Fruit fly (Drosophila melanogaster) whole organism, embryonic: ENCODE data around the gene CG14882.

Source experiments
- Abd-B ChIP-seq: fragments of 200-800 bp; sonication (Bioruptor generic); optimal IDR thresholded peaks from 2 replicates; lab custom pipeline; 2018; ENCODE audit warnings: missing biosample characterization, mild to moderate bottlenecking, missing genetic modification characterization, moderate library complexity
- B-H1 ChIP-seq: fragments of 200-800 bp; sonication (Bioruptor generic); IDR thresholded peaks from 3 replicates; pipeline ENCODE4 v1.3.6; 2022; ENCODE audit warnings: missing biosample characterization, missing genetic modification characterization
- Bteb2 ChIP-seq: fragments of 200-800 bp; sonication (Bioruptor generic); optimal IDR thresholded peaks from 2 replicates; lab custom pipeline; 2016; ENCODE audit warnings: missing biosample characterization, missing genetic modification characterization
- CG10654 ChIP-seq: fragments of 200-800 bp; sonication (Bioruptor generic); optimal IDR thresholded peaks from 2 replicates; lab custom pipeline; 2016; ENCODE audit warnings: missing biosample characterization, missing genetic modification characterization
- CG11398 ChIP-seq: fragments of 200-800 bp; sonication (Bioruptor generic); optimal IDR thresholded peaks from 2 replicates; lab custom pipeline; 2016; ENCODE audit warnings: missing biosample characterization, missing genetic modification characterization
- CG11456 ChIP-seq: fragments of 200-800 bp; sonication (Bioruptor generic); IDR thresholded peaks from 3 replicates; pipeline ENCODE4 v1.3.6; 2022; ENCODE audit warnings: missing biosample characterization, missing genetic modification characterization
- CG11504 ChIP-seq: fragments of 200-800 bp; sonication (Bioruptor generic); optimal IDR thresholded peaks from 3 replicates; lab custom pipeline; 2019; ENCODE audit warnings: missing biosample characterization, mild to moderate bottlenecking, missing genetic modification characterization, moderate library complexity
- CG11696 ChIP-seq: fragments of 200-800 bp; sonication (Bioruptor generic); IDR thresholded peaks from 2 replicates; pipeline ENCODE4 v1.3.6; 2022; ENCODE audit warnings: missing biosample characterization, missing genetic modification characterization
- CG12155 ChIP-seq: fragments of 200-800 bp; sonication (Bioruptor generic); optimal IDR thresholded peaks from 3 replicates; lab custom pipeline; 2016; ENCODE audit warnings: missing biosample characterization, missing genetic modification characterization
- CG1647 ChIP-seq: fragments of 200-800 bp; sonication (Bioruptor generic); optimal IDR thresholded peaks from 3 replicates; lab custom pipeline; 2016; ENCODE audit warnings: missing biosample characterization, missing genetic modification characterization
- CG17361 ChIP-seq: fragments of 200-800 bp; sonication (Bioruptor generic); IDR thresholded peaks from 3 replicates; pipeline ENCODE4 v1.3.6; 2022; ENCODE audit warnings: missing biosample characterization, missing genetic modification characterization
- CG2129 ChIP-seq: fragments of 200-800 bp; sonication (Bioruptor generic); IDR thresholded peaks from 2 replicates; pipeline ENCODE4 v1.3.6; 2022; ENCODE audit warnings: missing biosample characterization, missing genetic modification characterization; ENCODE audit not compliant: partially characterized antibody
- CG30431 ChIP-seq: fragments of 200-800 bp; sonication (Bioruptor generic); optimal IDR thresholded peaks from 2 replicates; lab custom pipeline; 2017; ENCODE audit warnings: missing biosample characterization, missing genetic modification characterization
- CG4820 ChIP-seq: fragments of 200-800 bp; sonication (Bioruptor generic); optimal IDR thresholded peaks from 3 replicates; lab custom pipeline; 2016; ENCODE audit warnings: missing biosample characterization, missing genetic modification characterization
- CG6175 ChIP-seq: fragments of 200-800 bp; sonication (Bioruptor generic); IDR thresholded peaks from 3 replicates; pipeline ENCODE4 v1.3.6; 2022; ENCODE audit warnings: missing biosample characterization, missing genetic modification characterization
- CG7271 ChIP-seq: fragments of 200-800 bp; sonication (Bioruptor generic); optimal IDR thresholded peaks from 2 replicates; lab custom pipeline; 2018; ENCODE audit warnings: missing biosample characterization, mild to moderate bottlenecking, missing genetic modification characterization, moderate library complexity
- CG7372 ChIP-seq: fragments of 200-800 bp; sonication (Bioruptor generic); IDR thresholded peaks from 2 replicates; pipeline ENCODE4 v1.3.6; 2022; ENCODE audit warnings: missing biosample characterization, missing genetic modification characterization
- CG7963 ChIP-seq: fragments of 200-800 bp; sonication (Bioruptor generic); IDR thresholded peaks from 3 replicates; pipeline ENCODE4 v1.3.6; 2022; ENCODE audit warnings: missing biosample characterization, missing genetic modification characterization; ENCODE audit not compliant: partially characterized antibody
- CG8924 ChIP-seq: fragments of 200-800 bp; optimal IDR thresholded peaks from 3 replicates; lab custom pipeline; 2019; ENCODE audit warnings: missing biosample characterization, mild to moderate bottlenecking, missing genetic modification characterization, moderate library complexity
- Dip2 ChIP-seq: fragments of 200-800 bp; sonication (Bioruptor generic); IDR thresholded peaks from 2 replicates; pipeline ENCODE4 v1.3.6; 2022; ENCODE audit warnings: missing biosample characterization, missing genetic modification characterization
- Doc3 ChIP-seq: fragments of 200-800 bp; sonication (Bioruptor generic); IDR thresholded peaks from 3 replicates; pipeline ENCODE4 v1.3.6; 2022; ENCODE audit warnings: missing biosample characterization, missing genetic modification characterization; ENCODE audit not compliant: partially characterized antibody
- Drgx ChIP-seq: fragments of 200-800 bp; sonication (Bioruptor generic); IDR thresholded peaks from 2 replicates; pipeline ENCODE4 v1.3.6; 2022; ENCODE audit warnings: missing biosample characterization, missing genetic modification characterization
- H2.0 ChIP-seq: fragments of 200-800 bp; sonication (Bioruptor generic); IDR thresholded peaks from 2 replicates; pipeline ENCODE4 v1.3.6; 2022; ENCODE audit warnings: missing biosample characterization, missing genetic modification characterization
- Hsf ChIP-seq: fragments of 200-800 bp; sonication (Bioruptor generic); optimal IDR thresholded peaks from 3 replicates; lab custom pipeline; 2016; ENCODE audit warnings: missing biosample characterization, missing genetic modification characterization
- Mes4 ChIP-seq: fragments of 200-800 bp; sonication (Bioruptor generic); optimal IDR thresholded peaks from 2 replicates; lab custom pipeline; 2016; ENCODE audit warnings: missing biosample characterization, missing genetic modification characterization
- Oaz ChIP-seq: fragments of 200-800 bp; sonication (Bioruptor generic); IDR thresholded peaks from 2 replicates; pipeline ENCODE4 v1.3.6; 2022; ENCODE audit warnings: missing biosample characterization, missing genetic modification characterization
- TFAM ChIP-seq: fragments of 200-800 bp; sonication (Bioruptor generic); optimal IDR thresholded peaks from 2 replicates; lab custom pipeline; 2017; ENCODE audit warnings: missing biosample characterization, missing genetic modification characterization, inconsistent platforms
- Tbp ChIP-seq: fragments of >200 bp; optimal IDR thresholded peaks from 2 replicates; lab custom pipeline; 2018; ENCODE audit warnings: missing biosample characterization, missing genetic modification characterization
- al ChIP-seq: fragments of 200-800 bp; sonication (Bioruptor generic); IDR thresholded peaks from 2 replicates; pipeline ENCODE4 v1.3.6; 2022; ENCODE audit warnings: missing biosample characterization, missing genetic modification characterization
- btn ChIP-seq: fragments of 200-800 bp; sonication (Bioruptor generic); optimal IDR thresholded peaks from 2 replicates; lab custom pipeline; 2016; ENCODE audit warnings: missing biosample characterization, missing genetic modification characterization
- cato ChIP-seq: fragments of 200-800 bp; sonication (Bioruptor generic); optimal IDR thresholded peaks from 2 replicates; lab custom pipeline; 2016; ENCODE audit warnings: missing biosample characterization, missing genetic modification characterization, borderline replicate concordance
- cwo ChIP-seq: fragments of 200-800 bp; sonication (Bioruptor generic); optimal IDR thresholded peaks from 3 replicates; lab custom pipeline; 2017; ENCODE audit warnings: missing biosample characterization, missing genetic modification characterization, mild to moderate bottlenecking, moderate library complexity, missing genetic modification reagents
- dmrt11E ChIP-seq: fragments of 200-800 bp; sonication (Bioruptor generic); optimal IDR thresholded peaks from 3 replicates; lab custom pipeline; 2018; ENCODE audit warnings: missing biosample characterization, mild to moderate bottlenecking, missing genetic modification characterization, moderate library complexity
- fd64A ChIP-seq: fragments of 200-800 bp; sonication (Bioruptor generic); optimal IDR thresholded peaks from 3 replicates; lab custom pipeline; 2018; ENCODE audit warnings: missing biosample characterization, mild to moderate bottlenecking, missing genetic modification characterization
- gfzf ChIP-seq: fragments of 200-800 bp; sonication (Bioruptor generic); optimal IDR thresholded peaks from 2 replicates; lab custom pipeline; 2016; ENCODE audit warnings: missing biosample characterization, mild to moderate bottlenecking, missing genetic modification characterization, moderate library complexity
- grn ChIP-seq: fragments of 200-800 bp; sonication (Bioruptor generic); optimal IDR thresholded peaks from 3 replicates; lab custom pipeline; 2017; ENCODE audit warnings: missing biosample characterization, missing genetic modification characterization
- hth ChIP-seq: fragments of >200 bp; optimal IDR thresholded peaks from 2 replicates; lab custom pipeline; 2017; ENCODE audit warnings: inconsistent platforms
- jing ChIP-seq: fragments of 200-800 bp; sonication (Bioruptor generic); optimal IDR thresholded peaks from 2 replicates; lab custom pipeline; 2018; ENCODE audit warnings: missing biosample characterization, mild to moderate bottlenecking, missing genetic modification characterization
- kah ChIP-seq: fragments of 200-800 bp; sonication (Bioruptor generic); optimal IDR thresholded peaks from 2 replicates; lab custom pipeline; 2018; ENCODE audit warnings: missing biosample characterization, mild to moderate bottlenecking, missing genetic modification characterization
- nau ChIP-seq: fragments of 200-800 bp; sonication (Bioruptor generic); optimal IDR thresholded peaks from 3 replicates; lab custom pipeline; 2017; ENCODE audit warnings: missing biosample characterization, mild to moderate bottlenecking, missing genetic modification characterization, missing genetic modification reagents
- nom ChIP-seq: fragments of 200-800 bp; sonication (Bioruptor generic); optimal IDR thresholded peaks from 2 replicates; lab custom pipeline; 2017; ENCODE audit warnings: missing biosample characterization, missing genetic modification characterization, mild to moderate bottlenecking, moderate library complexity, missing genetic modification reagents
- oc ChIP-seq: fragments of 200-800 bp; sonication (Bioruptor generic); optimal IDR thresholded peaks from 2 replicates; lab custom pipeline; 2018; ENCODE audit warnings: missing biosample characterization, mild to moderate bottlenecking, missing genetic modification characterization, moderate library complexity
- pros ChIP-seq: fragments of 200-800 bp; sonication (Bioruptor generic); optimal IDR thresholded peaks from 3 replicates; lab custom pipeline; 2019; ENCODE audit warnings: missing biosample characterization, mild to moderate bottlenecking, missing genetic modification characterization, moderate library complexity
- repo ChIP-seq: fragments of 200-800 bp; sonication (Bioruptor generic); optimal IDR thresholded peaks from 2 replicates; lab custom pipeline; 2016; ENCODE audit warnings: missing biosample characterization, missing genetic modification characterization
- salm ChIP-seq: fragments of 200-800 bp; sonication (Bioruptor generic); optimal IDR thresholded peaks from 2 replicates; lab custom pipeline; 2018; ENCODE audit warnings: missing biosample characterization, mild to moderate bottlenecking, missing genetic modification characterization
- scrt ChIP-seq: fragments of 200-800 bp; sonication (Bioruptor generic); optimal IDR thresholded peaks from 2 replicates; lab custom pipeline; 2018; ENCODE audit warnings: missing biosample characterization, mild to moderate bottlenecking, missing genetic modification characterization, moderate library complexity
- shn ChIP-seq: fragments of 200-800 bp; sonication (Bioruptor generic); optimal IDR thresholded peaks from 3 replicates; lab custom pipeline; 2016; ENCODE audit warnings: missing biosample characterization, missing genetic modification characterization
- trh ChIP-seq: fragments of 200-800 bp; sonication (Bioruptor generic); optimal IDR thresholded peaks from 2 replicates; lab custom pipeline; 2016; ENCODE audit warnings: missing biosample characterization, missing genetic modification characterization
- vnd ChIP-seq: fragments of 200-800 bp; sonication (Bioruptor generic); IDR thresholded peaks from 3 replicates; pipeline ENCODE4 v1.3.6; 2022; ENCODE audit warnings: missing biosample characterization, missing genetic modification characterization; ENCODE audit not compliant: partially characterized antibody
- yki ChIP-seq: fragments of >200 bp; optimal IDR thresholded peaks from 3 replicates; lab custom pipeline; 2018

Gene CG14882

dm6 chr3R:16449187-16449973 lies 6.4 kb downstream of the CG14882 start (continued):
- TF ChIP-seq pros (GFP tag; lab: Kevin White, UChicago) (peak; percentile 96), vnd (GFP tag; lab: Robert Waterston, UW) (peak; percentile 12; the same call in 1 of the 3 replicates), yki (lab: Kevin White, UChicago) (peak; percentile 56), CG7271 (peak; percentile 59), CG8924 (peak; percentile 95), hth (lab: Kevin White, UChicago) (no peak), Bteb2 (GFP tag; lab: Kevin White, UChicago) (peak; percentile 50), grn (GFP tag; lab: Kevin White, UChicago) (no peak), gfzf (GFP tag; lab: Kevin White, UChicago) (peak; percentile 24), CG12155 (GFP tag; lab: Kevin White, UChicago) (peak; percentile 83), nom (GFP tag; lab: Kevin White, UChicago) (peak; percentile 96), shn (GFP tag; lab: Kevin White, UChicago) (peak; percentile 82), salm (tag; lab: Kevin White, UChicago) (peak; percentile 85), kah (GFP tag; lab: Kevin White, UChicago) (peak; percentile 90), CG1647 (GFP tag; lab: Kevin White, UChicago) (peak; percentile 94), CG11398 (GFP tag; lab: Kevin White, UChicago) (peak; percentile 81), oc (tag; lab: Kevin White, UChicago) (peak; percentile 96), CG17361 (GFP tag; lab: Robert Waterston, UW) (peak; percentile 97), fd64A (GFP tag; lab: Kevin White, UChicago) (peak; percentile 92), btn (GFP tag; lab: Kevin White, UChicago) (peak; percentile 93), CG7963 (GFP tag; lab: Robert Waterston, UW) (peak; percentile 67), dmrt11E (tag; lab: Kevin White, UChicago) (peak; percentile 96), CG7372 (GFP tag; lab: Robert Waterston, UW) (peak; percentile 88), CG2129 (GFP tag; lab: Robert Waterston, UW) (no peak), CG11504 (peak; percentile 93), Hsf (GFP tag; lab: Kevin White, UChicago) (peak; percentile 92), H2.0 (peak; percentile 96), CG10654 (GFP tag; lab: Kevin White, UChicago) (peak; percentile 93), cwo (GFP tag; lab: Kevin White, UChicago) (peak; percentile 73), CG30431 (GFP tag; lab: Kevin White, UChicago) (peak; percentile 94), CG6175 (GFP tag; lab: Robert Waterston, UW) (peak; percentile 68; the same call in 2 of the 3 replicates), Drgx (peak; percentile 99), CG11456 (GFP tag; lab: Robert Waterston, UW) (peak; percentile 95), Doc3 (GFP tag; lab: Robert Waterston, UW) (no peak), B-H1 (GFP tag; lab: Robert Waterston, UW) (peak; percentile 89), Tbp (GFP tag; lab: Kevin White, UChicago) (no peak), Oaz (GFP tag; lab: Robert Waterston, UW) (0 out of 2 replicates have a peak, but pooled peaks have one; percentile 6), repo (GFP tag; lab: Kevin White, UChicago) (peak; percentile 95), al (GFP tag; lab: Robert Waterston, UW) (peak; percentile 75), cato (GFP tag; lab: Kevin White, UChicago) (peak; percentile 85), Mes4 (GFP tag; lab: Kevin White, UChicago) (peak; percentile 78), Dip2 (GFP tag; lab: Robert Waterston, UW) (peak; percentile 62), Abd-B (GFP tag; lab: Kevin White, UChicago) (peak; percentile 96), CG11696 (GFP tag; lab: Robert Waterston, UW) (peak; percentile 77), TFAM (GFP tag; lab: Kevin White, UChicago) (peak; percentile 89), scrt (peak; percentile 63), CG4820 (peak; percentile 95), nau (GFP tag; lab: Kevin White, UChicago) (peak; percentile 77), trh (GFP tag; lab: Kevin White, UChicago) (peak; percentile 84), jing (peak; percentile 93)
